Worm (Caenorhabditis elegans): ENCODE measurements around the gene mccc-1.

DNA sequence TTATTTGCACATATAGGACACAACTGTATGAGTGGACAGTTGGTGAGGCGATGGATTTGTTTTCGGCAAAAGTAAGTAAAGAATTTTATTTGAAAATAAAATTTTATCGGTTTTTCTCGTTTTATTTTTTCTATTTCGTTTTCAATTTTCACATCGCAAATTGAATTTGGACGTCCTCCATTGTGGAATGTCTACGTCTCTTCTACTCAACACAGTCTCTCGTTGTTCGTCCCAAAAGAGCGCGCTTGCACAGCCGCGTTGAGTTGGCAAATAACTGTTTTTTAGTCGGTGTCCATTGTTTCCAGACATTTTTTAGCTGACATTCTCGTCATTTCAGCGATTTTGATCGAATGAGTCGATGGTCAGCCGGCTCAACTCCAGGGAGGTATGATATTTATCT is 14.9 kb downstream of the mccc-1 start:
- TF ChIP-seq tbx-37 (GFP tag; conservative IDR thresholded peaks at IDR 0.05): no peak
- no peak for TF ChIP-seq ama-1 (optimal IDR thresholded peaks at IDR 0.05)
- no peak for TF ChIP-seq hmbx-1 (tag; optimal IDR thresholded peaks at IDR 0.05)
- no peak for TF ChIP-seq flt-1 (GFP tag; IDR thresholded peaks at IDR 0.05)
- no peak for TF ChIP-seq hmg-4 (GFP tag; optimal IDR thresholded peaks at IDR 0.05)
- no peak for TF ChIP-seq B0310.2 (tag; optimal IDR thresholded peaks at IDR 0.05)
- TF ChIP-seq ets-7 (tag; optimal IDR thresholded peaks at IDR 0.05): no peak
- no peak for TF ChIP-seq tra-4 (tag; optimal IDR thresholded peaks at IDR 0.05)
- no peak for TF ChIP-seq F13C5.2 (tag; optimal IDR thresholded peaks at IDR 0.05)
- no peak for TF ChIP-seq ceh-13 (GFP tag; optimal IDR thresholded peaks at IDR 0.05)
